2 fruit fly cellular contexts compared by ENCODE assay signal in genomic region chr2L:10646726-10647125, dm6.
A peak's percentile ranks its signal among the peaks of the same experiment; 100 is the strongest.
TF ChIP-seq lines count a peak whose summit lies in the region.

No protein-coding gene starts in this region.

- TF ChIP-seq CTCF in whole organism, embryonic (GFP tag; optimal IDR thresholded peaks at IDR 0.05; lab: Kevin White, UChicago): no peak

TF ChIP-seq in whole organism, embryonic, 481 proteins besides CTCF, POLR2A, EP300 and RAD21:
- TF ChIP-seq Sry-δ (GFP tag; optimal IDR thresholded peaks at IDR 0.05; lab: Kevin White, UChicago) (no peak), CG4424 (GFP tag; optimal IDR thresholded peaks at IDR 0.05; lab: Kevin White, UChicago) (no peak), hb (GFP tag; IDR thresholded peaks at IDR 0.05; lab: Robert Waterston, UW; ENCODE audit: partially characterized antibody) (no peak), CG10209 (GFP tag; optimal IDR thresholded peaks at IDR 0.05; lab: Kevin White, UChicago) (no peak), Elba2 (GFP tag; optimal IDR thresholded peaks at IDR 0.05; lab: Kevin White, UChicago) (peak; percentile 52), Scr (GFP tag; IDR thresholded peaks at IDR 0.05; lab: Robert Waterston, UW; ENCODE audit: partially characterized antibody) (no peak), CG31441 (GFP tag; IDR thresholded peaks at IDR 0.05; lab: Robert Waterston, UW) (peak; percentile 59; the same call in 1 of the 2 replicates), jigr1 (GFP tag; IDR thresholded peaks at IDR 0.05; lab: Robert Waterston, UW) (no peak), insv (GFP tag; optimal IDR thresholded peaks at IDR 0.05; lab: Kevin White, UChicago) (peak in 1 of 2 experiments; percentile 77), sens-2 (GFP tag; IDR thresholded peaks at IDR 0.05; lab: Robert Waterston, UW) (no peak), bab2 (GFP tag; optimal IDR thresholded peaks at IDR 0.05; lab: Kevin White, UChicago) (no peak), stwl (tag; optimal IDR thresholded peaks at IDR 0.05; lab: Kevin White, UChicago) (peak; percentile 6), Six4 (GFP tag; optimal IDR thresholded peaks at IDR 0.05; lab: Kevin White, UChicago) (no peak), BtbVII (GFP tag; optimal IDR thresholded peaks at IDR 0.05; lab: Kevin White, UChicago) (no peak), CG3995 (GFP tag; optimal IDR thresholded peaks at IDR 0.05; lab: Kevin White, UChicago) (peak; percentile 80), CG7839 (tag; optimal IDR thresholded peaks at IDR 0.05; lab: Kevin White, UChicago) (no peak), CG10959 (GFP tag; IDR thresholded peaks at IDR 0.05; lab: Robert Waterston, UW) (0 out of 2 replicates have a peak, but pooled peaks have one; percentile 13)
TF ChIP-seq in whole organism, embryonic: peak in this region for 6.

TF ChIP-seq in whole organism, prepupa, 60 proteins besides CTCF, POLR2A, EP300 and RAD21:
- peak; percentile 33 for TF ChIP-seq svp (GFP tag; lab: Kevin White, UChicago)
- no peak for TF ChIP-seq CG15336 (GFP tag; IDR thresholded peaks at IDR 0.05; lab: Robert Waterston, UW)
